Worm (Caenorhabditis elegans): ENCODE measurements around the gene sulp-2.

Gene sulp-2

DNA sequence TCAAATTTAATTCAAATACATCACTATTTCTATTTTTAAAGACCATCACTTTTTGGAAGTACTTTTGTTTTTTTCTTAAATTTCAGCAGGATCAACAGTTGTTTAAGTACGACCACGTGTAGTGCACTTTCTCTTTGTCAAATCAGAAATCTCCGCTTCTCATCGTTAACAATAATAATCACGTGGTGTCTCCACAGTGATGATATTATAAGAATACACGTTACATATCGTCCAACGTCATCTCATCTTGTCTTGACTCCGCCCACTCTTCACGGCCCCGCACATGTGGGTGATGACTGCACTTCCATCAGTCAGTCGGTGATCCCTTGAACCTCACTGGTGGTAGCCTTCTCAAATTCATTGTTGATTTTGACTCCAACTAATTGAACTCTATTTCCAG lies 30.8 kb upstream of the sulp-2 start, which contains the start of gene argn-1:
Gene argn-1, plus strand, starts transcription at position 83 of the 400 bp plus-strand sequence.
- TF ChIP-seq elt-3 (tag; optimal IDR thresholded peaks at IDR 0.05) (no peak), nhr-10 (tag; optimal IDR thresholded peaks at IDR 0.05) (no peak), nhr-77 (tag; optimal IDR thresholded peaks at IDR 0.05) (no peak), sma-3 (GFP tag; optimal IDR thresholded peaks at IDR 0.05) (peak; percentile 34), ztf-4 (tag; optimal IDR thresholded peaks at IDR 0.05) (no peak), lsy-2 (tag; optimal IDR thresholded peaks at IDR 0.05) (no peak), skn-1 (tag; optimal IDR thresholded peaks at IDR 0.05) (no peak), ama-1 (optimal IDR thresholded peaks at IDR 0.05) (no peak), R02D3.7 (tag; optimal IDR thresholded peaks at IDR 0.05) (no peak), alr-1 (tag; optimal IDR thresholded peaks at IDR 0.05) (no peak), F13H6.1 (tag; optimal IDR thresholded peaks at IDR 0.05) (no peak), nhr-237 (tag; optimal IDR thresholded peaks at IDR 0.05) (no peak), mab-5 (tag; optimal IDR thresholded peaks at IDR 0.05) (no peak), nhr-23 (tag; optimal IDR thresholded peaks at IDR 0.05) (no peak), unc-62 (GFP tag; optimal IDR thresholded peaks at IDR 0.05) (no peak), Y55F3AM.14 (GFP tag; optimal IDR thresholded peaks at IDR 0.05) (no peak), nhr-21 (tag; optimal IDR thresholded peaks at IDR 0.05) (peak; percentile 79), ztf-11 (tag; optimal IDR thresholded peaks at IDR 0.05) (no peak), egl-27 (tag; optimal IDR thresholded peaks at IDR 0.05) (no peak), fos-1 (tag; optimal IDR thresholded peaks at IDR 0.05) (no peak), aly-2 (tag; optimal IDR thresholded peaks at IDR 0.05) (no peak), sem-4 (tag; optimal IDR thresholded peaks at IDR 0.05) (no peak), sma-9 (GFP tag; optimal IDR thresholded peaks at IDR 0.05) (peak; percentile 90), sma-9 (tag; optimal IDR thresholded peaks at IDR 0.05) (no peak), lin-13 (GFP tag; optimal IDR thresholded peaks at IDR 0.05) (no peak), nhr-25 (tag; optimal IDR thresholded peaks at IDR 0.05) (peak; percentile 79), gmeb-1 (tag; optimal IDR thresholded peaks at IDR 0.05) (no peak), mdl-1 (tag; optimal IDR thresholded peaks at IDR 0.05) (peak; percentile 53 to 57), blmp-1 (tag; optimal IDR thresholded peaks at IDR 0.05; ENCODE audit: insufficient read depth) (peak; percentile 73), ceh-82 (tag; optimal IDR thresholded peaks at IDR 0.05) (no peak), unc-39 (tag; optimal IDR thresholded peaks at IDR 0.05) (no peak), unc-55 (GFP tag; optimal IDR thresholded peaks at IDR 0.05) (no peak), nhr-11 (tag; optimal IDR thresholded peaks at IDR 0.05) (no peak), crh-2 (tag; optimal IDR thresholded peaks at IDR 0.05) (peak; percentile 11), snpc-4 (tag; optimal IDR thresholded peaks at IDR 0.05) (no peak)

DNA sequence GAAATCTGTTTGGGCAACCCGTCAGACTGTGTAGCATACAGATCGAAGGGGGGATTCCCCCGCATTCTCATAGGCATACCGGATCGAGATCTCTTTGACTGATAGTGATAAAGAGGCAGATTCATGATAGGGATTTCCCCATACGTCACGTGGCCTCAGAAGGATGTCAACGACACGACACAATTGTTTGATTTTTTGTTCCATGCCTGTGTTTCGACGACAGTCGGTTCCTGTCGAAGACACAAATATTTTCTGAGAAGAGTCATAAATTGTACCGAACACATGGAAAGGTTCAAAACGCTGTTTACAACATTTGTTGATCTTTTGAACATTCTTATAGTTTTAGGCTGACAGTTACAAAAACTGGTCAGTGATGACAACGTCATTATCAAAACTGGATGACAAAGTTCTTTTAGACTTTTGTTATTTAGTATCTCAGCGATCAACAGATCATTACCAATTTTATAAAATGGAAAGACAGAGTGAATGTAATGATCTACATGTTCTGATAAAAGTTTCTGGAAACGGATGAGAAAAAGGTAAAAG lies 29.4 kb upstream of the sulp-2 start:
- TF ChIP-seq lsy-2 (tag; optimal IDR thresholded peaks at IDR 0.05) (peak in 1 of 2 experiments; percentile 7), nhr-10 (tag; optimal IDR thresholded peaks at IDR 0.05) (no peak), blmp-1 (tag; optimal IDR thresholded peaks at IDR 0.05; ENCODE audit: insufficient read depth) (peak; percentile 40), sma-3 (GFP tag; optimal IDR thresholded peaks at IDR 0.05) (peak; percentile 52), mdl-1 (tag; optimal IDR thresholded peaks at IDR 0.05) (peak; percentile 48 to 61), nhr-21 (tag; optimal IDR thresholded peaks at IDR 0.05) (peak; percentile 85), gmeb-1 (tag; optimal IDR thresholded peaks at IDR 0.05) (peak; percentile 52), unc-55 (GFP tag; optimal IDR thresholded peaks at IDR 0.05) (no peak), ama-1 (optimal IDR thresholded peaks at IDR 0.05) (no peak), sma-9 (GFP tag; optimal IDR thresholded peaks at IDR 0.05) (peak; percentile 90), sma-9 (tag; optimal IDR thresholded peaks at IDR 0.05) (no peak), nhr-77 (tag; optimal IDR thresholded peaks at IDR 0.05) (no peak), nhr-129 (tag; optimal IDR thresholded peaks at IDR 0.05) (no peak), nhr-12 (tag; optimal IDR thresholded peaks at IDR 0.05) (no peak), nhr-25 (tag; optimal IDR thresholded peaks at IDR 0.05) (peak; percentile 61), nhr-6 (tag; optimal IDR thresholded peaks at IDR 0.05) (no peak), Y55F3AM.14 (GFP tag; optimal IDR thresholded peaks at IDR 0.05) (peak; percentile 43), peb-1 (tag; optimal IDR thresholded peaks at IDR 0.05) (no peak), F13H6.1 (tag; optimal IDR thresholded peaks at IDR 0.05) (peak; percentile 5)

DNA sequence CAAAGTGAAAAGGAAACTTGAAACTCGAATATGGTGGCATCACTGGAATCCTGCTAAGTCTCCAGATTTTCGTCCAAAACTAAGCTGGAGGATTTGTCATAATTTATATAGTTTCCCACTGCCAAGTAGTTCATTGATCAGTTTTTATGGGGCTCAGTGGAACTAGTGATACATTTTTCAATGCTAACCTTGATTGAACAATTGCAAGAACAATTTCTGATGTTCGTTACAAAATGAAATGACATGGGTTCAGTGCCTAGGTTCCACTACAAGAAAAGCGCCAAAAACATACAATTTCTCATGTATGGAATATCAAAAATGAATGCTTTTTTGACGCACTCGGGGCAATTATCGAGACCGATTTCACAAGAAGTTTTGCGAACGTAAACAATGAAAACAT lies 22.7 kb upstream of the sulp-2 start:
- no peak for TF ChIP-seq nhr-129 (tag; optimal IDR thresholded peaks at IDR 0.05)
- no peak for TF ChIP-seq zag-1 (tag; optimal IDR thresholded peaks at IDR 0.05)
- no peak for TF ChIP-seq nhr-11 (tag; optimal IDR thresholded peaks at IDR 0.05)
- TF ChIP-seq nhr-23 (tag; optimal IDR thresholded peaks at IDR 0.05): no peak
- TF ChIP-seq Y55F3AM.14 (GFP tag; optimal IDR thresholded peaks at IDR 0.05): no peak
- TF ChIP-seq sem-4 (tag; optimal IDR thresholded peaks at IDR 0.05): no peak
- TF ChIP-seq mab-5 (tag; optimal IDR thresholded peaks at IDR 0.05): no peak
- no peak for TF ChIP-seq fos-1 (tag; optimal IDR thresholded peaks at IDR 0.05)

Measured in whole organism, L2 larva.